Worm (Caenorhabditis elegans) whole organism, L4/young adult: ENCODE data around the gene C55A6.12.

Source experiments
- W03F9.2 ChIP-seq: fragments of 150-350 bp; optimal IDR thresholded peaks from 2 replicates; lab custom pipeline; 2014; ENCODE audit warnings: missing biosample characterization, missing genetic modification characterization
- him-1 ChIP-seq: sonication (generic microtip); optimal IDR thresholded peaks from 2 replicates; lab custom pipeline; 2016; ENCODE audit warnings: missing genotype, missing genetic modification reagents, missing genetic modification characterization, missing compliant biosample characterization

- TF ChIP-seq him-1 (tag; lab: Kevin White, UChicago) = no peak
- TF ChIP-seq W03F9.2 (tag; lab: Kevin White, UChicago) = no peak
These were observed 3.1 kb downstream of the C55A6.12 start for ce11 chrV:11499786-11500185.
